Worm (Caenorhabditis elegans): ENCODE results near the gene Y73B6BL.31.

ce11 chrIV:6480221-6480620 lies 38.5 kb downstream of the Y73B6BL.31 start, which contains the start of gene tyr-6:
- TF ChIP-seq med-1 (GFP tag; optimal IDR thresholded peaks at IDR 0.05; ENCODE audit: insufficient read depth), result no peak
- no peak for TF ChIP-seq flt-1 (GFP tag; IDR thresholded peaks at IDR 0.05)
- TF ChIP-seq cog-1 (tag; optimal IDR thresholded peaks at IDR 0.05), result no peak
- TF ChIP-seq ztf-23 (GFP tag; IDR thresholded peaks at IDR 0.05), result no peak
- TF ChIP-seq tab-1 (GFP tag; IDR thresholded peaks at IDR 0.05), result no peak
- TF ChIP-seq ztf-29 (GFP tag; IDR thresholded peaks at IDR 0.05), result no peak
- TF ChIP-seq ref-1 (GFP tag; conservative IDR thresholded peaks at IDR 0.05), result no peak
- no peak for TF ChIP-seq klf-2 (GFP tag; conservative IDR thresholded peaks at IDR 0.05)
